Worm (Caenorhabditis elegans) whole organism, late embryonic: ENCODE measurements around the gene pinn-1.
A peak's percentile ranks its signal among the peaks of the same experiment; 100 is the strongest.

Experiments used
- C08G9.2 ChIP-seq: sonication (generic microtip); optimal IDR thresholded peaks from 2 replicates; lab custom pipeline; 2016; ENCODE audit warnings: mild to moderate bottlenecking, missing genetic modification characterization, moderate library complexity, missing compliant biosample characterization
- C38D4.7 ChIP-seq: fragments of 200-800 bp; sonication (Bioruptor generic); optimal IDR thresholded peaks from 2 replicates; lab custom pipeline; 2018; ENCODE audit warnings: mild to moderate bottlenecking, missing genetic modification characterization, moderate library complexity, missing compliant biosample characterization
- F13H6.1 ChIP-seq: sonication (generic microtip); optimal IDR thresholded peaks from 2 replicates; lab custom pipeline; 2016; ENCODE audit warnings: missing genetic modification characterization, missing compliant biosample characterization
- K09A11.1 ChIP-seq: sonication (generic microtip); optimal IDR thresholded peaks from 2 replicates; lab custom pipeline; 2017; ENCODE audit warnings: antibody characterized with exemption, mild to moderate bottlenecking, missing genetic modification characterization, missing compliant biosample characterization; ENCODE audit not compliant: insufficient read depth
- ahr-1 ChIP-seq: sonication (generic microtip); optimal IDR thresholded peaks from 2 replicates; lab custom pipeline; 2016; ENCODE audit warnings: missing genetic modification characterization, missing compliant biosample characterization
- ceh-14 ChIP-seq: sonication (generic microtip); optimal IDR thresholded peaks from 2 replicates; lab custom pipeline; 2016; ENCODE audit warnings: missing genotype, missing genetic modification characterization, missing compliant biosample characterization
- ceh-2 ChIP-seq: sonication (generic microtip); optimal IDR thresholded peaks from 2 replicates; lab custom pipeline; 2016; ENCODE audit warnings: missing genotype, missing genetic modification characterization, missing compliant biosample characterization
- ceh-30 ChIP-seq: fragments of 150-350 bp; optimal IDR thresholded peaks from 2 replicates; lab custom pipeline; 2014; ENCODE audit warnings: missing biosample characterization, missing genetic modification characterization
- ceh-34 ChIP-seq: sonication (generic microtip); optimal IDR thresholded peaks from 2 replicates; lab custom pipeline; 2016; ENCODE audit warnings: mild to moderate bottlenecking, missing genetic modification characterization, missing compliant biosample characterization
- che-1 ChIP-seq: sonication (generic microtip); optimal IDR thresholded peaks from 2 replicates; lab custom pipeline; 2016; ENCODE audit warnings: mild to moderate bottlenecking, missing genetic modification characterization, missing compliant biosample characterization
- elt-4 ChIP-seq: sonication (generic microtip); optimal IDR thresholded peaks from 2 replicates; lab custom pipeline; 2016; ENCODE audit warnings: missing genetic modification characterization, missing compliant biosample characterization
- eyg-1 ChIP-seq: sonication (generic microtip); optimal IDR thresholded peaks from 2 replicates; lab custom pipeline; 2016; ENCODE audit warnings: missing genotype, missing genetic modification characterization, missing compliant biosample characterization
- fkh-10 ChIP-seq: fragments of 150-350 bp; optimal IDR thresholded peaks from 2 replicates; lab custom pipeline; 2014; ENCODE audit warnings: missing biosample characterization, missing genetic modification reagents, missing genetic modification characterization
- gmeb-2 ChIP-seq: sonication (generic microtip); optimal IDR thresholded peaks from 2 replicates; lab custom pipeline; 2016; ENCODE audit warnings: missing genetic modification characterization, inconsistent platforms, missing compliant biosample characterization
- hlh-13 ChIP-seq: fragments of 200-800 bp; sonication (Bioruptor generic); optimal IDR thresholded peaks from 2 replicates; lab custom pipeline; 2018; ENCODE audit warnings: mild to moderate bottlenecking, missing genetic modification characterization, missing compliant biosample characterization
- hlh-30 ChIP-seq: sonication (generic microtip); optimal IDR thresholded peaks from 2 replicates; lab custom pipeline; 2017; ENCODE audit warnings: antibody characterized with exemption, missing genetic modification characterization, missing compliant biosample characterization; ENCODE audit not compliant: insufficient read depth
- hlh-6 ChIP-seq: sonication (generic microtip); optimal IDR thresholded peaks from 2 replicates; lab custom pipeline; 2016; ENCODE audit warnings: missing genotype, missing genetic modification characterization, missing compliant biosample characterization
- lim-6 ChIP-seq: sonication (generic microtip); optimal IDR thresholded peaks from 2 replicates; lab custom pipeline; 2016; ENCODE audit warnings: missing genetic modification characterization, missing compliant biosample characterization
- mec-3 ChIP-seq: sonication (generic microtip); optimal IDR thresholded peaks from 2 replicates; lab custom pipeline; 2016; ENCODE audit warnings: borderline replicate concordance, missing genetic modification characterization, missing compliant biosample characterization
- nfya-1 ChIP-seq: sonication (generic microtip); optimal IDR thresholded peaks from 2 replicates; lab custom pipeline; 2017; ENCODE audit warnings: missing genetic modification characterization, mild to moderate bottlenecking, missing compliant biosample characterization, antibody characterized with exemption, moderate library complexity
- nhr-11 ChIP-seq: fragments of 150-350 bp; optimal IDR thresholded peaks from 2 replicates; lab custom pipeline; 2014; ENCODE audit warnings: missing biosample characterization, missing genetic modification characterization
- npax-4 ChIP-seq: sonication (generic microtip); optimal IDR thresholded peaks from 2 replicates; lab custom pipeline; 2016; ENCODE audit warnings: missing genetic modification characterization, missing compliant biosample characterization
- odd-2 ChIP-seq: sonication (generic microtip); optimal IDR thresholded peaks from 2 replicates; lab custom pipeline; 2017; ENCODE audit warnings: antibody characterized with exemption, mild to moderate bottlenecking, missing genetic modification characterization, missing compliant biosample characterization
- pag-3 ChIP-seq: sonication (generic microtip); optimal IDR thresholded peaks from 2 replicates; lab custom pipeline; 2016; ENCODE audit warnings: missing compliant biosample characterization, missing genetic modification characterization, borderline replicate concordance
- pat-9 ChIP-seq: fragments of 200-800 bp; sonication (Bioruptor generic); optimal IDR thresholded peaks from 2 replicates; lab custom pipeline; 2018; ENCODE audit warnings: mild to moderate bottlenecking, missing genetic modification characterization, moderate library complexity, missing compliant biosample characterization
- pha-2 ChIP-seq: sonication (generic microtip); optimal IDR thresholded peaks from 2 replicates; lab custom pipeline; 2017; ENCODE audit warnings: mild to moderate bottlenecking, missing genetic modification characterization, missing compliant biosample characterization
- pha-4 ChIP-seq: fragments of 150-350 bp; optimal IDR thresholded peaks from 2 replicates; lab custom pipeline; 2018; ENCODE audit warnings: missing biosample characterization, missing genetic modification reagents, missing genetic modification characterization
- ref-2 ChIP-seq: sonication (generic microtip); optimal IDR thresholded peaks from 2 replicates; lab custom pipeline; 2016; ENCODE audit warnings: missing genetic modification characterization, missing compliant biosample characterization
- rnt-1 ChIP-seq: sonication (generic microtip); optimal IDR thresholded peaks from 2 replicates; lab custom pipeline; 2016; ENCODE audit warnings: missing genetic modification characterization, missing compliant biosample characterization
- sox-2 ChIP-seq: fragments of 200-800 bp; sonication (Bioruptor generic); IDR thresholded peaks from 2 replicates; pipeline ENCODE4 v1.3.6; 2022; ENCODE audit warnings: missing genetic modification reagents, missing genetic modification characterization, missing compliant biosample characterization
- sox-4 ChIP-seq: sonication (generic microtip); optimal IDR thresholded peaks from 2 replicates; lab custom pipeline; 2017; ENCODE audit warnings: mild to moderate bottlenecking, missing genetic modification characterization, inconsistent platforms, missing compliant biosample characterization
- syd-9 ChIP-seq: sonication (generic microtip); optimal IDR thresholded peaks from 2 replicates; lab custom pipeline; 2016; ENCODE audit warnings: mild to moderate bottlenecking, missing genetic modification characterization, moderate library complexity, missing compliant biosample characterization
- tbx-2 ChIP-seq: sonication (generic microtip); optimal IDR thresholded peaks from 2 replicates; lab custom pipeline; 2016; ENCODE audit warnings: missing genetic modification characterization, missing compliant biosample characterization
- tbx-7 ChIP-seq: sonication (generic microtip); optimal IDR thresholded peaks from 2 replicates; lab custom pipeline; 2016; ENCODE audit warnings: missing genotype, missing genetic modification characterization, missing compliant biosample characterization
- unc-42 ChIP-seq: sonication (generic microtip); optimal IDR thresholded peaks from 2 replicates; lab custom pipeline; 2016; ENCODE audit warnings: missing genotype, missing genetic modification characterization, missing compliant biosample characterization
- unc-55 ChIP-seq: sonication (generic microtip); optimal IDR thresholded peaks from 2 replicates; lab custom pipeline; 2017; ENCODE audit warnings: missing biosample characterization, missing genetic modification reagents, missing genetic modification characterization
- unc-86 ChIP-seq: sonication (generic microtip); optimal IDR thresholded peaks from 2 replicates; lab custom pipeline; 2016; ENCODE audit warnings: missing genetic modification characterization, missing compliant biosample characterization
- ztf-16 ChIP-seq: sonication (generic microtip); optimal IDR thresholded peaks from 2 replicates; lab custom pipeline; 2017; ENCODE audit warnings: missing genetic modification characterization, missing compliant biosample characterization

pinn-1 gene

ce11 chrII:2888957-2889630 lies at the start of gene pinn-1 (continued):
- TF ChIP-seq elt-4 (no peak), ceh-2 (peak; percentile 96), hlh-30 (tag; lab: Kevin White, UChicago) (no peak), lim-6 (tag; lab: Kevin White, UChicago) (peak; percentile 92), unc-86 (peak; percentile 13), ceh-30 (tag; lab: Kevin White, UChicago) (no peak), npax-4 (no peak), ztf-16 (peak; percentile 53), hlh-13 (no peak), che-1 (tag; lab: Kevin White, UChicago) (peak; percentile 8), pat-9 (no peak), C08G9.2 (peak; percentile 99), ceh-14 (tag; lab: Kevin White, UChicago) (peak; percentile 84), sox-2 (GFP tag; lab: Robert Waterston, UW) (no peak), unc-42 (peak; percentile 70), eyg-1 (tag; lab: Kevin White, UChicago) (peak; percentile 47), F13H6.1 (tag; lab: Kevin White, UChicago) (peak; percentile 56)
- TF ChIP-seq, all 69 proteins: peak for 33

ce11 chrII:2937852-2938251 lies 49.0 kb upstream of the pinn-1 start, which contains the start of gene irld-65:
Gene irld-65, minus strand, starts transcription at chrII:2937952.
- TF ChIP-seq tbx-2 (tag; lab: Kevin White, UChicago) = no peak
- TF ChIP-seq pat-9 = no peak
- TF ChIP-seq ref-2 = no peak
- TF ChIP-seq syd-9 (tag; lab: Kevin White, UChicago) = no peak
- TF ChIP-seq ceh-14 (tag; lab: Kevin White, UChicago) = no peak
- TF ChIP-seq ceh-34 (tag; lab: Kevin White, UChicago) = no peak
- TF ChIP-seq F13H6.1 (tag; lab: Kevin White, UChicago) = no peak
- no peak for TF ChIP-seq C08G9.2
- no peak for TF ChIP-seq hlh-13
- no peak for TF ChIP-seq K09A11.1
- no peak for TF ChIP-seq nfya-1 (tag; lab: Kevin White, UChicago)
- no peak for TF ChIP-seq ahr-1
- TF ChIP-seq tbx-7 (tag; lab: Kevin White, UChicago) = no peak
- TF ChIP-seq pag-3 = no peak
- TF ChIP-seq ztf-16 = no peak

- no peak for TF ChIP-seq nhr-11
- no peak for TF ChIP-seq gmeb-2
- TF ChIP-seq mec-3 (tag; lab: Kevin White, UChicago) = no peak
- TF ChIP-seq ahr-1 = no peak
- TF ChIP-seq rnt-1 (tag; lab: Kevin White, UChicago) = no peak
- TF ChIP-seq C38D4.7 = no peak
- no peak for TF ChIP-seq ceh-2
- TF ChIP-seq ceh-14 (tag; lab: Kevin White, UChicago) = no peak
- TF ChIP-seq pha-4 (tag; lab: Kevin White, UChicago) = no peak
- no peak for TF ChIP-seq unc-55 (GFP tag; lab: Kevin White, UChicago)
- TF ChIP-seq sox-4 (tag; lab: Kevin White, UChicago) = no peak
Observed at ce11 chrII:2934354-2934753, 45.5 kb upstream of the pinn-1 start, which contains the start of gene irld-67. Gene irld-67, minus strand, starts transcription at chrII:2934454.

ce11 chrII:2931564-2931963 lies 42.8 kb upstream of the pinn-1 start:
- TF ChIP-seq ztf-16 (no peak), mec-3 (tag; lab: Kevin White, UChicago) (no peak), sox-2 (GFP tag; lab: Robert Waterston, UW) (no peak), ceh-34 (tag; lab: Kevin White, UChicago) (no peak), fkh-10 (GFP tag; lab: Kevin White, UChicago) (no peak), ceh-2 (no peak), pha-2 (tag; lab: Kevin White, UChicago) (no peak), odd-2 (tag; lab: Kevin White, UChicago) (no peak), hlh-6 (tag; lab: Kevin White, UChicago) (no peak), ahr-1 (no peak), eyg-1 (tag; lab: Kevin White, UChicago) (no peak), che-1 (tag; lab: Kevin White, UChicago) (no peak), K09A11.1 (no peak)
- TF ChIP-seq, all 69 proteins: peak for 0
